Fruit fly (Drosophila melanogaster) whole organism, pupa: ENCODE data around the gene Slh.

Source experiments
- CG12605 ChIP-seq: fragments of 200-800 bp; sonication (Bioruptor generic); IDR thresholded peaks from 2 replicates; pipeline ENCODE4 v1.3.6; 2022; ENCODE audit warnings: missing biosample characterization, missing genetic modification characterization
- CG8301 ChIP-seq: fragments of 200-800 bp; sonication (Bioruptor generic); optimal IDR thresholded peaks from 2 replicates; lab custom pipeline; 2018; ENCODE audit warnings: missing biosample characterization, mild to moderate bottlenecking, missing genetic modification characterization
- fd96Ca ChIP-seq: fragments of 200-800 bp; sonication (Bioruptor generic); IDR thresholded peaks from 3 replicates; pipeline ENCODE4 v1.3.6; 2022; ENCODE audit warnings: missing biosample characterization, missing genetic modification characterization
- rn ChIP-seq: fragments of 200-800 bp; sonication (Bioruptor generic); IDR thresholded peaks from 2 replicates; pipeline ENCODE4 v1.3.6; 2022; ENCODE audit warnings: missing biosample characterization, missing genetic modification characterization

DNA sequence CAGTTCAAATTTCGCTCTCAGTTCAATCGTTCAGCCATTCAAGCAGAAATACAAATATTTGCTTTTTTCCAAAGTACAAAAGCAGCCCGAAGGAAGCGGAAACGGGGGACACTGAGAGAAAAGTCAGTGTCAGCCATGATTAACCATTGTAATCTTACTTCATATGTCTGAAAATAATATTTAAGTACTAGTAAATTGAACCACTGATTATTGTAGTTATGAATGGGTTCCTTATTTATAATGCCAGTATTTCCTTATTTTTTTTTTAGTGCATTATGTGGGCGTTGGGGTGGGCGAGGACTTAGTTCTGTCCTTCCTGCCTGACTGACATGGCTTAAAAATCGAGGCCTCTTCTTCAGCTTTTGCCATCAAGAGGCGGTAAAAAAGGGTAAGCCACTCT is 9.4 kb upstream of the Slh start:
- TF ChIP-seq CG12605 (GFP tag; lab: Robert Waterston, UW) (no peak), fd96Ca (GFP tag; lab: Robert Waterston, UW) (no peak), rn (GFP tag; lab: Robert Waterston, UW) (no peak), CG8301 (tag; lab: Kevin White, UChicago) (no peak)
